Fruit fly (Drosophila melanogaster): ENCODE results near the gene Dys.
A peak's percentile ranks its signal among the peaks of the same experiment; 100 is the strongest.

Gene Dys

dm6 chr3R:19467464-19467863 lies 6.6 kb downstream of the Dys start (continued):
- TF ChIP-seq CG12659 (GFP tag; optimal IDR thresholded peaks at IDR 0.05) (no peak), CG15479 (GFP tag; optimal IDR thresholded peaks at IDR 0.05) (no peak), CG11695 (GFP tag; IDR thresholded peaks at IDR 0.05) (peak; percentile 85), oc (tag; optimal IDR thresholded peaks at IDR 0.05) (no peak), CG10543 (GFP tag; optimal IDR thresholded peaks at IDR 0.05) (no peak), Aef1 (GFP tag; IDR thresholded peaks at IDR 0.05) (no peak), Hsf (GFP tag; optimal IDR thresholded peaks at IDR 0.05) (no peak), inv (GFP tag; IDR thresholded peaks at IDR 0.05; ENCODE audit: partially characterized antibody) (no peak), Mes4 (GFP tag; optimal IDR thresholded peaks at IDR 0.05) (no peak), CG1024 (GFP tag; IDR thresholded peaks at IDR 0.05) (0 out of 2 replicates have a peak, but pooled peaks have one; percentile 12), CG4730 (GFP tag; IDR thresholded peaks at IDR 0.05) (no peak), CG32772 (GFP tag; IDR thresholded peaks at IDR 0.05) (no peak), Neu2 (GFP tag; optimal IDR thresholded peaks at IDR 0.05; ENCODE audit: borderline replicate concordance) (no peak), HmgD (GFP tag; optimal IDR thresholded peaks at IDR 0.05) (no peak), ssp (GFP tag; IDR thresholded peaks at IDR 0.05) (no peak), HLH54F (GFP tag; optimal IDR thresholded peaks at IDR 0.05) (no peak), vnd (GFP tag; IDR thresholded peaks at IDR 0.05; ENCODE audit: partially characterized antibody) (no peak), CG11093 (GFP tag; IDR thresholded peaks at IDR 0.05) (no peak), luna (GFP tag; optimal IDR thresholded peaks at IDR 0.05) (no peak), gce (GFP tag; IDR thresholded peaks at IDR 0.05) (peak; percentile 49; the same call in 1 of the 3 replicates), Vsx1 (GFP tag; optimal IDR thresholded peaks at IDR 0.05) (peak; percentile 23), ATbp (GFP tag; optimal IDR thresholded peaks at IDR 0.05) (peak; percentile 81), H2.0 (GFP tag; IDR thresholded peaks at IDR 0.05) (no peak), CG14965 (GFP tag; optimal IDR thresholded peaks at IDR 0.05; ENCODE audit: borderline replicate concordance) (no peak), CG16779 (GFP tag; IDR thresholded peaks at IDR 0.05) (no peak), CG15011 (GFP tag; optimal IDR thresholded peaks at IDR 0.05) (no peak), Lhr (GFP tag; optimal IDR thresholded peaks at IDR 0.05) (no peak), dati (GFP tag; IDR thresholded peaks at IDR 0.05) (no peak), Bdp1 (GFP tag; optimal IDR thresholded peaks at IDR 0.05) (no peak), nmo (GFP tag; optimal IDR thresholded peaks at IDR 0.05) (no peak), CG11456 (GFP tag; IDR thresholded peaks at IDR 0.05) (no peak), CG11723 (GFP tag; optimal IDR thresholded peaks at IDR 0.05) (peak; percentile 14), vvl (GFP tag; IDR thresholded peaks at IDR 0.05) (no peak), CG8944 (GFP tag; optimal IDR thresholded peaks at IDR 0.05) (no peak), br (optimal IDR thresholded peaks at IDR 0.05) (no peak), run (tag; optimal IDR thresholded peaks at IDR 0.05) (no peak), CG12071 (GFP tag; optimal IDR thresholded peaks at IDR 0.05) (peak; percentile 52), Atf3 (GFP tag; optimal IDR thresholded peaks at IDR 0.05) (no peak), Opbp (GFP tag; IDR thresholded peaks at IDR 0.05; ENCODE audit: partially characterized antibody) (no peak), Dp (GFP tag; optimal IDR thresholded peaks at IDR 0.05) (no peak), CG6854 (GFP tag; optimal IDR thresholded peaks at IDR 0.05) (no peak), CG31388 (GFP tag; optimal IDR thresholded peaks at IDR 0.05) (no peak), gem (tag; optimal IDR thresholded peaks at IDR 0.05) (no peak), Mad (GFP tag; optimal IDR thresholded peaks at IDR 0.05) (no peak), sug (tag; optimal IDR thresholded peaks at IDR 0.05) (no peak), fd64A (GFP tag; optimal IDR thresholded peaks at IDR 0.05) (peak; percentile 49), gro (GFP tag; optimal IDR thresholded peaks at IDR 0.05) (no peak), CG10321 (GFP tag; IDR thresholded peaks at IDR 0.05) (0 out of 2 replicates have a peak, but pooled peaks have one; percentile 8), Dip2 (GFP tag; IDR thresholded peaks at IDR 0.05) (no peak), abd-A (tag; optimal IDR thresholded peaks at IDR 0.05) (no peak), CG1603 (tag; optimal IDR thresholded peaks at IDR 0.05) (peak; percentile 36), hkb (optimal IDR thresholded peaks at IDR 0.05) (no peak), hkb (GFP tag; IDR thresholded peaks at IDR 0.05) (peak; percentile 67)
